Worm (Caenorhabditis elegans): ENCODE results near the gene mlc-7.

DNA sequence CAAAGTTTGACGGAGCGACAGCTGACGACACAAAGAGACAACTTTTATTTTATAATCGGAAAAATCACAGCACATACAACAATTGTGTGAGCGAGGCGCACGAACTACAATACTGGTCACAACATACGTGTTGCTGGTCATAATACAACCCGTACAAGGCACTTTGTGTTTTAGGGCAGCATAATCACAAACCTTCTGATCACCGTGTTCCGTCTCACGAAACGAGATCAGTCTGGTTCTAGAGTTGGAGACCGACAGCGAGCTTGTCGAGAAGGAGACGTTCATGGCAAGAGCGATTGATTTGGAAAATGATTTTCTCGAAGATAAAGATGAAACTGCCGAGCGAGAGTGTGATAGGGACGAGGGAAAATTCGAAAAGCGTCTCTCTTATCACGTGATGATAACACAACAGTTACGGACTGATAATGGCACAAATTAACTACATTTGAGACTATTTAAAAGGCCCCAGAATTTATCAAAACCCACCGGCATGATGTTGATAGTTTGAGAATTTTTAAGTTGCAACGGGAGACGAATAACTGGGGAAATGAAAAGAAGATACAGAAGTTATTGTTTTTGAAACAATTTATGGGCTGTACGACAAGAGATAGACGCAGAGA is 15.6 kb downstream of the mlc-7 start:
- TF ChIP-seq ama-1 (optimal IDR thresholded peaks at IDR 0.05) (peak; percentile 48), ama-1 (GFP tag; optimal IDR thresholded peaks at IDR 0.05) (no peak), ZK185.1 (tag; optimal IDR thresholded peaks at IDR 0.05; ENCODE audit: poor library complexity, severe bottlenecking) (peak; percentile 19), ekl-4 (GFP tag; IDR thresholded peaks at IDR 0.05) (no peak), xnd-1 (tag; optimal IDR thresholded peaks at IDR 0.05) (no peak), mel-28 (tag; optimal IDR thresholded peaks at IDR 0.05; ENCODE audit: borderline replicate concordance) (no peak), snpc-4 (GFP tag; optimal IDR thresholded peaks at IDR 0.05) (no peak), snpc-4 (tag; optimal IDR thresholded peaks at IDR 0.05) (peak in 1 of 4 experiments; percentile 37), sea-2 (GFP tag; IDR thresholded peaks at IDR 0.05) (no peak), unc-130 (GFP tag; optimal IDR thresholded peaks at IDR 0.05) (no peak), B0261.1 (tag; optimal IDR thresholded peaks at IDR 0.05) (no peak), snpc-1.3 (tag; optimal IDR thresholded peaks at IDR 0.05; ENCODE audit: insufficient read depth) (no peak), sdz-38 (tag; optimal IDR thresholded peaks at IDR 0.05) (no peak), nhr-90 (tag; optimal IDR thresholded peaks at IDR 0.05) (peak; percentile 31), madf-3 (GFP tag; IDR thresholded peaks at IDR 0.05) (no peak)
